Fruit fly (Drosophila melanogaster): ENCODE results near the gene CG5404.

DNA sequence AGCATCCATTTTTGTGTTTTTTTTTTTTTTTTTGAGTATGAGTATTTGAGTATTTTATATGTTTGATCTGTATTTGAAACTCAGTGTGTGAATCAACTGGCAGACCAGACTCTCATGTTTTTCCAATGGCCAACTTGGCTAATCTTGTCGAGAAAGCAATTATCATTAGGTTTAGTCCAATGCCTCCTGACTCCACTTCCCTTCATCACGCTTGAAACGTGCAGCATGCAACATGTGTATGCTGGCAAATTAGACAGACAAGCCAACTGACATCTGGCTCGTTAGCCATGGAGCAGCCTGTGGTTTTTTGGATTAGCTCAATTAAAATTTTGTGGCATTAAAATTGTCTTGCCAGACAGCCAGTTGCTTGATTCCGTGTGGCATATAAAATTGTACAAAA lies 12.0 kb downstream of the CG5404 start, which contains the start of gene CG31294:
- no peak for TF ChIP-seq Myc (optimal IDR thresholded peaks at IDR 0.05)
- TF ChIP-seq ttk (optimal IDR thresholded peaks at IDR 0.05): no peak
- no peak for TF ChIP-seq psq (optimal IDR thresholded peaks at IDR 0.05)
- no peak for TF ChIP-seq Sin3A (optimal IDR thresholded peaks at IDR 0.05)
- TF ChIP-seq insv (optimal IDR thresholded peaks at IDR 0.05): no peak

All from Kc167 (cell line).